Worm (Caenorhabditis elegans) whole organism, L1 larva: ENCODE measurements around the gene T27F7.12.

Experiments used
- C04F5.9 ChIP-seq: sonication (generic microtip); optimal IDR thresholded peaks from 2 replicates; lab custom pipeline; 2016; ENCODE audit warnings: missing genetic modification characterization, missing compliant biosample characterization
- C34B4.2 ChIP-seq: sonication (generic microtip); optimal IDR thresholded peaks from 2 replicates; lab custom pipeline; 2017; ENCODE audit warnings: mild to moderate bottlenecking, missing genetic modification characterization, missing compliant biosample characterization
- F16B12.6 ChIP-seq: fragments of 150-350 bp; optimal IDR thresholded peaks from 2 replicates; lab custom pipeline; 2014; ENCODE audit warnings: missing biosample characterization, missing genetic modification characterization
- Y116A8C.19 ChIP-seq: sonication (generic microtip); optimal IDR thresholded peaks from 2 replicates; lab custom pipeline; 2016; ENCODE audit warnings: missing compliant biosample characterization, missing genetic modification characterization, borderline replicate concordance
- aha-1 ChIP-seq: fragments of 150-350 bp; optimal IDR thresholded peaks from 2 replicates; lab custom pipeline; 2014; ENCODE audit warnings: missing biosample characterization, missing genetic modification characterization
- alr-1 ChIP-seq: fragments of 200-800 bp; sonication (Bioruptor generic); optimal IDR thresholded peaks from 2 replicates; lab custom pipeline; 2018; ENCODE audit warnings: borderline replicate concordance, mild to moderate bottlenecking, missing genetic modification characterization, missing compliant biosample characterization
- aly-2 ChIP-seq: fragments of 150-350 bp; optimal IDR thresholded peaks from 2 replicates; lab custom pipeline; 2014; ENCODE audit warnings: missing biosample characterization, missing genetic modification characterization
- ama-1 ChIP-seq: fragments of 150-350 bp; optimal IDR thresholded peaks from 2 replicates; lab custom pipeline; 2014
- ceh-63 ChIP-seq: fragments of 200-800 bp; sonication (Bioruptor generic); optimal IDR thresholded peaks from 2 replicates; lab custom pipeline; 2018; ENCODE audit warnings: mild to moderate bottlenecking, missing genetic modification characterization, missing compliant biosample characterization
- ceh-82 ChIP-seq, 3 experiments: fragments of 150-350 bp in 1 of 3; sonication (generic microtip) in 2 of 3; optimal IDR thresholded peaks; 2 replicates each; lab custom pipeline; 2014 to 2017; ENCODE audit warnings: missing biosample characterization in 3 of 3, missing genetic modification characterization in 3 of 3
- ces-1 ChIP-seq: fragments of 150-350 bp; optimal IDR thresholded peaks from 2 replicates; lab custom pipeline; 2014; ENCODE audit warnings: missing biosample characterization, missing genetic modification reagents, missing genetic modification characterization
- dpl-1 ChIP-seq, 3 experiments: fragments of 150-350 bp in 2 of 3; sonication (generic microtip) in 1 of 3; optimal IDR thresholded peaks; 2 replicates each; lab custom pipeline; 2014 to 2017; ENCODE audit warnings: missing biosample characterization in 3 of 3, missing genetic modification characterization in 3 of 3, missing genetic modification reagents in 3 of 3
- dsc-1 ChIP-seq: sonication (generic microtip); optimal IDR thresholded peaks from 2 replicates; lab custom pipeline; 2016; ENCODE audit warnings: mild to moderate bottlenecking, missing genetic modification characterization, missing compliant biosample characterization
- efl-1 ChIP-seq, 4 experiments: fragments of 150-350 bp; optimal IDR thresholded peaks in 3 of 4; peaks in 1 of 4; 1 replicate in 1 of 4; 2 replicates in 3 of 4; lab custom pipeline; 2014; ENCODE audit warnings: missing biosample characterization in 2 of 4, missing genetic modification characterization in 2 of 4, missing genetic modification reagents in 2 of 4
- fkh-10 ChIP-seq: sonication (generic microtip); optimal IDR thresholded peaks from 2 replicates; lab custom pipeline; 2017; ENCODE audit warnings: missing biosample characterization, missing genetic modification reagents, missing genetic modification characterization
- fkh-4 ChIP-seq: sonication (generic microtip); optimal IDR thresholded peaks from 2 replicates; lab custom pipeline; 2016; ENCODE audit warnings: missing compliant biosample characterization, missing genetic modification characterization, borderline replicate concordance
- fkh-8 ChIP-seq: sonication (generic microtip); optimal IDR thresholded peaks from 2 replicates; lab custom pipeline; 2016; ENCODE audit warnings: mild to moderate bottlenecking, missing genetic modification characterization, missing compliant biosample characterization
- fos-1 ChIP-seq: fragments of 150-350 bp; optimal IDR thresholded peaks from 2 replicates; lab custom pipeline; 2014; ENCODE audit warnings: missing biosample characterization, missing genetic modification characterization
- hlh-4 ChIP-seq: sonication (generic microtip); optimal IDR thresholded peaks from 2 replicates; lab custom pipeline; 2016; ENCODE audit warnings: mild to moderate bottlenecking, missing genetic modification characterization, missing compliant biosample characterization
- lin-14 ChIP-seq: fragments of 200-800 bp; sonication (Bioruptor generic); optimal IDR thresholded peaks from 2 replicates; lab custom pipeline; 2018; ENCODE audit warnings: mild to moderate bottlenecking, missing genetic modification characterization, moderate library complexity, missing compliant biosample characterization
- lin-15B ChIP-seq: fragments of 150-350 bp; sonication (generic microtip); optimal IDR thresholded peaks from 3 replicates; lab custom pipeline; 2014; ENCODE audit warnings: missing biosample characterization, missing genetic modification characterization
- lin-35 ChIP-seq, 2 experiments: fragments of 150-350 bp; optimal IDR thresholded peaks; 2 replicates each; lab custom pipeline; 2014; ENCODE audit warnings: missing biosample characterization in 2 of 2, missing genetic modification characterization in 2 of 2, missing genetic modification reagents in 2 of 2
- lin-39 ChIP-seq: fragments of 150-350 bp; optimal IDR thresholded peaks from 2 replicates; lab custom pipeline; 2014; ENCODE audit warnings: missing biosample characterization, missing genetic modification reagents, missing genetic modification characterization
- mep-1 ChIP-seq: fragments of 150-350 bp; optimal IDR thresholded peaks from 2 replicates; lab custom pipeline; 2014; ENCODE audit warnings: missing biosample characterization, missing genetic modification characterization
- nhr-11 ChIP-seq: fragments of 150-350 bp; optimal IDR thresholded peaks from 2 replicates; lab custom pipeline; 2014; ENCODE audit warnings: missing biosample characterization, missing genetic modification characterization
- nhr-12 ChIP-seq: sonication (generic microtip); optimal IDR thresholded peaks from 2 replicates; lab custom pipeline; 2017; ENCODE audit warnings: missing biosample characterization, missing genetic modification characterization
- nhr-19 ChIP-seq: fragments of 200-800 bp; sonication (Bioruptor generic); conservative IDR thresholded peaks from 2 replicates; pipeline ENCODE4 v1.3.6; 2022; ENCODE audit warnings: missing genetic modification characterization, missing compliant biosample characterization
- nhr-47 ChIP-seq: sonication (generic microtip); optimal IDR thresholded peaks from 2 replicates; lab custom pipeline; 2016; ENCODE audit warnings: mild to moderate bottlenecking, missing genetic modification characterization, moderate library complexity, missing compliant biosample characterization
- nhr-71 ChIP-seq: sonication (generic microtip); optimal IDR thresholded peaks from 2 replicates; lab custom pipeline; 2016; ENCODE audit warnings: mild to moderate bottlenecking, missing genetic modification characterization, moderate library complexity, missing compliant biosample characterization
- nhr-84 ChIP-seq: sonication (generic microtip); optimal IDR thresholded peaks from 2 replicates; lab custom pipeline; 2017; ENCODE audit warnings: missing biosample characterization, missing genetic modification characterization
- nhr-90 ChIP-seq: sonication (generic microtip); optimal IDR thresholded peaks from 2 replicates; lab custom pipeline; 2016; ENCODE audit warnings: mild to moderate bottlenecking, missing genetic modification characterization, missing compliant biosample characterization; ENCODE audit not compliant: poor library complexity
- pag-3 ChIP-seq: sonication (generic microtip); optimal IDR thresholded peaks from 2 replicates; lab custom pipeline; 2017; ENCODE audit warnings: missing genetic modification characterization, mild to moderate bottlenecking, missing compliant biosample characterization, antibody characterized with exemption, borderline replicate concordance; ENCODE audit not compliant: insufficient read depth
- skn-1 ChIP-seq: fragments of 150-350 bp; optimal IDR thresholded peaks from 2 replicates; lab custom pipeline; 2014; ENCODE audit warnings: missing biosample characterization, missing genetic modification characterization
- snpc-4 ChIP-seq: fragments of 150-350 bp; optimal IDR thresholded peaks from 2 replicates; lab custom pipeline; 2014; ENCODE audit warnings: missing biosample characterization, missing genetic modification characterization
- snu-23 ChIP-seq: sonication (generic microtip); optimal IDR thresholded peaks from 2 replicates; lab custom pipeline; 2016; ENCODE audit warnings: missing genetic modification characterization, missing compliant biosample characterization
- sox-4 ChIP-seq: sonication (generic microtip); optimal IDR thresholded peaks from 2 replicates; lab custom pipeline; 2016; ENCODE audit warnings: missing genetic modification characterization, missing compliant biosample characterization
- unc-30 ChIP-seq: sonication (generic microtip); optimal IDR thresholded peaks from 2 replicates; lab custom pipeline; 2017; ENCODE audit warnings: missing biosample characterization, missing genetic modification characterization
- unc-98 ChIP-seq: fragments of 200-800 bp; sonication (Bioruptor generic); IDR thresholded peaks from 2 replicates; pipeline ENCODE4 v1.3.6; 2022; ENCODE audit warnings: missing genetic modification characterization, missing compliant biosample characterization
- vab-15 ChIP-seq: sonication (generic microtip); optimal IDR thresholded peaks from 2 replicates; lab custom pipeline; 2017; ENCODE audit warnings: missing genotype, mild to moderate bottlenecking, missing genetic modification characterization, missing compliant biosample characterization
- zag-1 ChIP-seq: fragments of 150-350 bp; optimal IDR thresholded peaks from 2 replicates; lab custom pipeline; 2014; ENCODE audit warnings: missing biosample characterization, missing genetic modification characterization
- zip-4 ChIP-seq: fragments of 200-800 bp; sonication (Bioruptor generic); optimal IDR thresholded peaks from 2 replicates; lab custom pipeline; 2018; ENCODE audit warnings: mild to moderate bottlenecking, missing genetic modification characterization, moderate library complexity, missing compliant biosample characterization
- ztf-11 ChIP-seq, 2 experiments: sonication (generic microtip); optimal IDR thresholded peaks; 2 replicates each; lab custom pipeline; 2016 to 2017; ENCODE audit warnings: missing genetic modification characterization in 2 of 2, missing biosample characterization in 1 of 2, missing compliant biosample characterization in 1 of 2

T27F7.12 gene

DNA sequence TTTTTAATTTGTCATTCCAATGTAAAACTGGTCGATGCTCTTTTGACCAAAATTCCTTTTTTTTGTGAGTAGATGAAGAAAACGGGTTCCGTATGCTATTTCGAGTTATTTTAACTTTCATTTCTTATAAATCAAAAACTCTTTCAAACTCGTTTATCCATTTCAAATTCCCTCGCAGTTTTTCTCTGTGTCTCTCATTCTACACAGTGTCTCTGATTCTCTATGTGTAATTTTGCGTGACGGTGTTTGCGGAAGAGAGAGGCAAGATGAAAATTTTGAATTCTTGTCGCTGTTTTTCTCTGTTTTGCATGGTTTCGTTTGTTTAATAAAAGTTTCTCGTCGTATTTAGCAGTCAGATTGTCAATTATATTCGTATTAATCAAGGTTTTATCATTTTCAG is 9.2 kb downstream of the T27F7.12 start, which contains the start of gene citk-2 (continued):
- no peak for TF ChIP-seq hlh-4 (tag; lab: Kevin White, UChicago)
- peak; percentile 93 for TF ChIP-seq nhr-19 (GFP tag; lab: Robert Waterston, UW)
- peak; percentile 86 for TF ChIP-seq nhr-11 (tag; lab: Kevin White, UChicago)
- TF ChIP-seq C34B4.2 (tag; lab: Kevin White, UChicago) = peak; percentile 45
- TF ChIP-seq nhr-84 = peak; percentile 58
- TF ChIP-seq C04F5.9 (tag; lab: Kevin White, UChicago) = peak; percentile 80
- peak; percentile 90 for TF ChIP-seq lin-39 (tag; lab: Kevin White, UChicago)
- TF ChIP-seq vab-15 = no peak
- TF ChIP-seq sox-4 = no peak
- peak; percentile 96 for TF ChIP-seq nhr-47 (tag; lab: Kevin White, UChicago)
- TF ChIP-seq nhr-71 (tag; lab: Kevin White, UChicago) = peak; percentile 96
- peak; percentile 67 for TF ChIP-seq fkh-4 (tag; lab: Kevin White, UChicago)
- TF ChIP-seq mep-1 (tag; lab: Kevin White, UChicago) = peak; percentile 98
- no peak for TF ChIP-seq ama-1
- TF ChIP-seq dsc-1 = peak; percentile 94
- peak; percentile 100 for TF ChIP-seq dpl-1 (GFP tag; optimal IDR thresholded peaks at IDR 0.05; lab: Kevin White, UChicago)
- TF ChIP-seq ceh-63 (GFP tag; lab: Kevin White, UChicago) = no peak
- TF ChIP-seq nhr-12 (tag; lab: Kevin White, UChicago) = no peak
- TF ChIP-seq ztf-11 (tag; optimal IDR thresholded peaks at IDR 0.05; lab: Kevin White, UChicago) = peak in 1 of 2 experiments; percentile 78
- peak; percentile 37 for TF ChIP-seq zag-1 (tag; lab: Kevin White, UChicago)
- no peak for TF ChIP-seq Y116A8C.19 (tag; lab: Kevin White, UChicago)
- peak; percentile 74 to 90 (median 88) for TF ChIP-seq ceh-82 (tag; optimal IDR thresholded peaks at IDR 0.05; lab: Kevin White, UChicago)
- TF ChIP-seq fos-1 (tag; lab: Kevin White, UChicago) = peak; percentile 93
- peak; percentile 77 for TF ChIP-seq lin-15B (tag; lab: Kevin White, UChicago)
- TF ChIP-seq nhr-90 = peak; percentile 93
- TF ChIP-seq snpc-4 (tag; lab: Kevin White, UChicago) = peak; percentile 90
- TF ChIP-seq ces-1 (GFP tag; lab: Kevin White, UChicago) = no peak
- TF ChIP-seq efl-1 (optimal IDR thresholded peaks at IDR 0.05; lab: Kevin White, UChicago) = peak; percentile 100
- peak; percentile 100 for TF ChIP-seq efl-1 (GFP tag; optimal IDR thresholded peaks at IDR 0.05 in 1 of 2; lab: Kevin White, UChicago)
- peak; percentile 88 for TF ChIP-seq lin-14
- peak; percentile 21 for TF ChIP-seq fkh-10 (GFP tag; lab: Kevin White, UChicago)
- peak; percentile 50 for TF ChIP-seq aha-1 (tag; lab: Kevin White, UChicago)
- peak; percentile 100 for TF ChIP-seq lin-35 (GFP tag; optimal IDR thresholded peaks at IDR 0.05; lab: Kevin White, UChicago)
- TF ChIP-seq unc-30 = no peak
- peak; percentile 73 for TF ChIP-seq zip-4 (GFP tag; lab: Kevin White, UChicago)
- TF ChIP-seq pag-3 (tag; lab: Kevin White, UChicago) = no peak
- peak; percentile 94 for TF ChIP-seq skn-1 (tag; lab: Kevin White, UChicago)
- TF ChIP-seq F16B12.6 = peak; percentile 100

DNA sequence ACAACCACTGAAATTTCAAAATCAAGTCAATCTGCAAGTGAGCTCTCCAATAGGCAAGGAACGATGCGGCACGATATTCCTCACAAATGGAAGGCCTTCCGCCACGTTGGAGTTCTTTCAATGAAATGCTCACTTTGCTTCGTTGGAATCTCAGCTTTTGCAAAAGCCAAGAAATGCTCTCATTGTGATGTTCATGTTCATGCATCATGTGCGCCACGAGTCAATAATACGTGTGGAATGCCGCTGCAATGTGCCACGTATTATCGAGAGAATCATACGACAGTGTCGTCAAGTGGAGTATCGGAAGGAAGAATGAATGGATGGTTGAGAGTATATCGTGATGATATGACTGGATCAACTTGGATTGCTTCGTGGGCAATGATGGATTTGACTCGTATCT is 12.0 kb downstream of the T27F7.12 start:
- TF ChIP-seq fkh-10 (GFP tag; lab: Kevin White, UChicago) (no peak), fkh-8 (tag; lab: Kevin White, UChicago) (no peak), efl-1 (optimal IDR thresholded peaks at IDR 0.05; lab: Kevin White, UChicago) (no peak), efl-1 (GFP tag; optimal IDR thresholded peaks at IDR 0.05 in 1 of 2; lab: Kevin White, UChicago) (peak in 1 of 2 experiments; percentile 94), alr-1 (tag; lab: Kevin White, UChicago) (no peak), unc-98 (GFP tag; lab: Robert Waterston, UW) (no peak), aly-2 (no peak), snu-23 (GFP tag; lab: Kevin White, UChicago) (no peak), zip-4 (GFP tag; lab: Kevin White, UChicago) (no peak)
